Fruit fly (Drosophila melanogaster): ENCODE results near the gene Tsp39D.

DNA sequence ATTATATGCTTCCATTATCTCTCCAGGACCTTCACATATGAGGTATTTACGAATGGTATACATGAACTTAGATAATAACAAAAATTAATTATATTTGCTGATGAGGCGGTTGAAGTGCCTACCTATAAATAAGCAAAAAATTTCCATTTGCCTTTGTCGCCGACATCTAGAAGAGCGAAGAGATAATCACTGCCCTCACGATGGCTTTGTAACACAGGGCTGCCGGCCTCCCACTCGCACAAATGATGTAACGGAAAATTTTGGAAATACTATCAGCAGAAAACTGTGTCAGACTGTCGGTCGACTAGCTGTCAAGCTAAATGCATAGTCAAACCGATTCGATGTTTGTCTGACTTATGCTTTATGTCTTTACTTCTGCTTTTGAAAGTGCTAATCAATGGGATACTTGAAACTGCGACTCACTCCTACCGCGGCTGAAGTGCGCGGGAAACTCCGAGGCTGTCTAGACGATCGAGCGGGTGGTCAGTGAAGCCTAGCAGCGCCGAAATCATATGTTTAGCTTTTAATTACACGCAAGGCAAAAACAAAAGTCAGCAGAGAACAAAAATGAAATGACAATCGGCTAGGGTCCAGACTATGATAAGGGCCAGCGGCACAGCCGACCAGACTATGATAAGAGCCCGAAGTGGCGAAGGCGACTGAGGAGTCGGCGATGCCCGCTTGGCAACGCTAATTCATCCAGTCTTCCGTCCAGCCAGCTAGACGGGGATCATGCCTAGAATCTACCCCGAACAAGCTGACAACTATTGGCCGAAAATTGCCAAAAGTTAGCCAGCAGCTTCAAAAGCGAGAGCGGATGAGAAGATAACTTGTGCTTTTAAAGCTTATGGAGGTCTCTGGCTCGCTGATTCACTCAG, 40.5 kb upstream of the Tsp39D start:
- no peak for TF ChIP-seq Aef1 (GFP tag; IDR thresholded peaks at IDR 0.05)
- peak; percentile 23; the same call in 1 of the 2 replicates for TF ChIP-seq GATAe (GFP tag; conservative IDR thresholded peaks at IDR 0.05)
- TF ChIP-seq CG6854 (GFP tag; optimal IDR thresholded peaks at IDR 0.05) = no peak
- TF ChIP-seq CTCF (GFP tag; optimal IDR thresholded peaks at IDR 0.05) = no peak
- no peak for TF ChIP-seq ems (GFP tag; optimal IDR thresholded peaks at IDR 0.05)
- TF ChIP-seq mld (GFP tag; IDR thresholded peaks at IDR 0.05; ENCODE audit: partially characterized antibody) = no peak
- no peak for TF ChIP-seq CrebB (tag; optimal IDR thresholded peaks at IDR 0.05)
- TF ChIP-seq CG14667 (GFP tag; IDR thresholded peaks at IDR 0.05) = no peak
- no peak for TF ChIP-seq CG1647 (GFP tag; optimal IDR thresholded peaks at IDR 0.05)
- TF ChIP-seq CG4360 (GFP tag; IDR thresholded peaks at IDR 0.05) = no peak
- TF ChIP-seq eyg (GFP tag; optimal IDR thresholded peaks at IDR 0.05) = no peak
- TF ChIP-seq bbx (GFP tag; IDR thresholded peaks at IDR 0.05; ENCODE audit: partially characterized antibody) = no peak
- TF ChIP-seq pan (optimal IDR thresholded peaks at IDR 0.05) = no peak
- no peak for TF ChIP-seq pan (GFP tag; optimal IDR thresholded peaks at IDR 0.05 in 1 of 2, IDR thresholded peaks at IDR 0.05 in 1 of 2)
- no peak for TF ChIP-seq Oli (tag; optimal IDR thresholded peaks at IDR 0.05)

Measured in whole organism, embryonic.